Worm (Caenorhabditis elegans) whole organism, young adult: ENCODE measurements around the gene srj-37.

Experiments used
- B0261.1 ChIP-seq: sonication (generic microtip); optimal IDR thresholded peaks from 2 replicates; lab custom pipeline; 2016; ENCODE audit warnings: mild to moderate bottlenecking, missing genetic modification characterization, moderate library complexity, missing compliant biosample characterization
- C06A6.2 ChIP-seq: fragments of 200-800 bp; sonication (Bioruptor generic); conservative IDR thresholded peaks from 2 replicates; pipeline ENCODE4 v1.3.6; 2022; ENCODE audit warnings: missing genetic modification characterization, missing compliant biosample characterization
- F22D6.2 ChIP-seq: sonication (generic microtip); optimal IDR thresholded peaks from 2 replicates; lab custom pipeline; 2016; ENCODE audit warnings: mild to moderate bottlenecking, missing genetic modification characterization, missing compliant biosample characterization
- F23B12.7 ChIP-seq: sonication (generic microtip); optimal IDR thresholded peaks from 2 replicates; lab custom pipeline; 2017; ENCODE audit warnings: missing genetic modification characterization, mild to moderate bottlenecking, missing compliant biosample characterization, antibody characterized with exemption, moderate library complexity; ENCODE audit not compliant: insufficient read depth
- F33H1.4 ChIP-seq: fragments of 200-800 bp; sonication (Bioruptor generic); IDR thresholded peaks from 2 replicates; pipeline ENCODE4 v1.3.6; 2022; ENCODE audit warnings: missing genetic modification reagents, missing genetic modification characterization, missing compliant biosample characterization
- F57A8.1 ChIP-seq: fragments of 200-800 bp; sonication (Bioruptor generic); optimal IDR thresholded peaks from 2 replicates; lab custom pipeline; 2018; ENCODE audit warnings: mild to moderate bottlenecking, missing genetic modification characterization, moderate library complexity, missing compliant biosample characterization
- K11D2.4 ChIP-seq: fragments of 200-800 bp; sonication (Bioruptor generic); IDR thresholded peaks from 2 replicates; pipeline ENCODE4 v1.3.6; 2022; ENCODE audit warnings: missing genetic modification reagents, missing genetic modification characterization, missing compliant biosample characterization
- Y53F4B.3 ChIP-seq: fragments of 200-800 bp; sonication (Bioruptor generic); IDR thresholded peaks from 2 replicates; pipeline ENCODE4 v1.3.6; 2022; ENCODE audit warnings: missing genetic modification reagents, missing genetic modification characterization, missing compliant biosample characterization
- Y67H2A.10 ChIP-seq: fragments of 200-800 bp; sonication (Bioruptor generic); conservative IDR thresholded peaks from 2 replicates; pipeline ENCODE4 v1.3.6; 2022; ENCODE audit warnings: missing genetic modification reagents, missing genetic modification characterization, missing compliant biosample characterization
- Y95B8A.8 ChIP-seq: fragments of 200-800 bp; sonication (Bioruptor generic); IDR thresholded peaks from 2 replicates; pipeline ENCODE4 v1.3.6; 2022; ENCODE audit warnings: missing genetic modification reagents, missing genetic modification characterization, missing compliant biosample characterization
- attf-6 ChIP-seq: fragments of 200-800 bp; sonication (Bioruptor generic); IDR thresholded peaks from 2 replicates; pipeline ENCODE4 v1.3.6; 2022; ENCODE audit warnings: missing genetic modification reagents, missing genetic modification characterization, missing compliant biosample characterization
- bed-2 ChIP-seq: fragments of 200-800 bp; sonication (Bioruptor generic); IDR thresholded peaks from 2 replicates; pipeline ENCODE4 v1.3.6; 2022; ENCODE audit warnings: missing genetic modification reagents, missing genetic modification characterization, missing compliant biosample characterization
- ccch-3 ChIP-seq: fragments of 200-800 bp; sonication (Bioruptor generic); optimal IDR thresholded peaks from 2 replicates; lab custom pipeline; 2018; ENCODE audit warnings: mild to moderate bottlenecking, missing genetic modification characterization, missing compliant biosample characterization
- cebp-1 ChIP-seq, 2 experiments: fragments of 200-800 bp in 1 of 2; sonication (Bioruptor generic) in 1 of 2; sonication (generic microtip) in 1 of 2; IDR thresholded peaks in 1 of 2; optimal IDR thresholded peaks in 1 of 2; 2 replicates each; pipeline versions ENCODE4 v1.3.6 to Lab custom; 2017 to 2022; ENCODE audit warnings: missing compliant biosample characterization in 2 of 2, missing genetic modification characterization in 2 of 2, mild to moderate bottlenecking in 1 of 2, missing genetic modification reagents in 1 of 2, moderate library complexity in 1 of 2
- cebp-2 ChIP-seq: fragments of 200-800 bp; sonication (Bioruptor generic); IDR thresholded peaks from 2 replicates; pipeline ENCODE4 v1.3.6; 2022; ENCODE audit warnings: missing genetic modification characterization, missing compliant biosample characterization
- ceh-79 ChIP-seq: sonication (generic microtip); optimal IDR thresholded peaks from 2 replicates; lab custom pipeline; 2017; ENCODE audit warnings: mild to moderate bottlenecking, missing genetic modification characterization, missing compliant biosample characterization
- ceh-91 ChIP-seq: fragments of 200-800 bp; sonication (Bioruptor generic); IDR thresholded peaks from 2 replicates; pipeline ENCODE4 v1.3.6; 2022; ENCODE audit warnings: missing genetic modification reagents, missing genetic modification characterization, missing compliant biosample characterization
- chd-7 ChIP-seq: sonication (generic microtip); optimal IDR thresholded peaks from 2 replicates; lab custom pipeline; 2016; ENCODE audit warnings: mild to moderate bottlenecking, missing genetic modification characterization, moderate library complexity, missing compliant biosample characterization
- egl-18 ChIP-seq: fragments of 200-800 bp; sonication (Bioruptor generic); IDR thresholded peaks from 2 replicates; pipeline ENCODE4 v1.3.6; 2022; ENCODE audit warnings: missing genetic modification reagents, missing genetic modification characterization, missing compliant biosample characterization
- egrh-3 ChIP-seq: fragments of 200-800 bp; sonication (Bioruptor generic); IDR thresholded peaks from 2 replicates; pipeline ENCODE4 v1.3.6; 2022; ENCODE audit warnings: missing genetic modification reagents, missing genetic modification characterization, missing compliant biosample characterization
- hlh-12 ChIP-seq: sonication (generic microtip); optimal IDR thresholded peaks from 2 replicates; lab custom pipeline; 2016; ENCODE audit warnings: missing genetic modification characterization, missing compliant biosample characterization
- hmg-20 ChIP-seq: fragments of 200-800 bp; sonication (Bioruptor generic); IDR thresholded peaks from 2 replicates; pipeline ENCODE4 v1.3.6; 2022; ENCODE audit warnings: missing genetic modification reagents, missing genetic modification characterization, missing compliant biosample characterization
- hsf-1 ChIP-seq: fragments of 200-800 bp; sonication (Bioruptor generic); IDR thresholded peaks from 2 replicates; pipeline ENCODE4 v1.3.6; 2022; ENCODE audit warnings: missing genetic modification reagents, missing genetic modification characterization, missing compliant biosample characterization
- lin-35 ChIP-seq, 3 experiments: fragments of 150-350 bp in 2 of 3; sonication (generic microtip) in 1 of 3; optimal IDR thresholded peaks; 2 replicates each; lab custom pipeline; 2014 to 2018; ENCODE audit warnings: missing biosample characterization in 3 of 3, missing genetic modification characterization in 3 of 3, missing genetic modification reagents in 3 of 3
- lin-40 ChIP-seq: sonication (generic microtip); optimal IDR thresholded peaks from 2 replicates; lab custom pipeline; 2016; ENCODE audit warnings: missing genetic modification characterization, mild to moderate bottlenecking, missing compliant biosample characterization, missing genotype, missing genetic modification reagents
- lin-54 ChIP-seq: fragments of 200-800 bp; sonication (Bioruptor generic); optimal IDR thresholded peaks from 2 replicates; lab custom pipeline; 2018; ENCODE audit warnings: mild to moderate bottlenecking, missing genetic modification characterization, missing compliant biosample characterization
- lir-1 ChIP-seq: fragments of 200-800 bp; sonication (Bioruptor generic); conservative IDR thresholded peaks from 2 replicates; pipeline ENCODE4 v1.3.6; 2022; ENCODE audit warnings: missing genetic modification reagents, missing genetic modification characterization, missing compliant biosample characterization
- lsl-1 ChIP-seq: fragments of 200-800 bp; sonication (Bioruptor generic); optimal IDR thresholded peaks from 2 replicates; lab custom pipeline; 2018; ENCODE audit warnings: mild to moderate bottlenecking, missing genetic modification characterization, moderate library complexity, missing compliant biosample characterization
- madf-10 ChIP-seq: sonication (generic microtip); optimal IDR thresholded peaks from 2 replicates; lab custom pipeline; 2016; ENCODE audit warnings: mild to moderate bottlenecking, missing genetic modification characterization, missing compliant biosample characterization
- madf-6 ChIP-seq: fragments of 200-800 bp; sonication (Bioruptor generic); IDR thresholded peaks from 2 replicates; pipeline ENCODE4 v1.3.6; 2022; ENCODE audit warnings: missing genetic modification reagents, missing genetic modification characterization, missing compliant biosample characterization
- mcd-1 ChIP-seq: fragments of 200-800 bp; sonication (Bioruptor generic); IDR thresholded peaks from 2 replicates; pipeline ENCODE4 v1.3.6; 2022; ENCODE audit warnings: missing genetic modification reagents, missing genetic modification characterization, missing compliant biosample characterization
- mes-4 ChIP-seq: sonication (generic microtip); optimal IDR thresholded peaks from 2 replicates; lab custom pipeline; 2016; ENCODE audit warnings: missing genotype, missing genetic modification characterization, missing compliant biosample characterization
- rec-8 ChIP-seq, 2 experiments: sonication (generic microtip); optimal IDR thresholded peaks; 2 replicates each; lab custom pipeline; 2016; ENCODE audit warnings: mild to moderate bottlenecking in 2 of 2, missing genetic modification characterization in 2 of 2, missing genetic modification reagents in 2 of 2, missing genotype in 2 of 2, missing biosample characterization in 1 of 2, missing compliant biosample characterization in 1 of 2, moderate library complexity in 1 of 2
- repo-1 ChIP-seq: sonication (generic microtip); optimal IDR thresholded peaks from 2 replicates; lab custom pipeline; 2017; ENCODE audit warnings: mild to moderate bottlenecking, missing genetic modification characterization, missing compliant biosample characterization
- rpc-1 ChIP-seq, 2 experiments: fragments of 150-350 bp in 1 of 2; sonication (generic microtip) in 1 of 2; optimal IDR thresholded peaks; 2 replicates each; lab custom pipeline; 2014 to 2018; ENCODE audit warnings: missing biosample characterization in 1 of 2, missing genetic modification characterization in 1 of 2, missing genetic modification reagents in 1 of 2, missing genotype in 1 of 2
- sdz-38 ChIP-seq: sonication (generic microtip); optimal IDR thresholded peaks from 2 replicates; lab custom pipeline; 2016; ENCODE audit warnings: missing genotype, missing genetic modification characterization, missing compliant biosample characterization
- sea-2 ChIP-seq: fragments of 200-800 bp; sonication (Bioruptor generic); IDR thresholded peaks from 2 replicates; pipeline ENCODE4 v1.3.6; 2022; ENCODE audit warnings: missing genetic modification characterization, missing compliant biosample characterization
- snpc-4 ChIP-seq, 5 experiments: fragments of 150-350 bp in 1 of 5; sonication (generic microtip) in 4 of 5; optimal IDR thresholded peaks; 2 replicates each; lab custom pipeline; 2014 to 2018; ENCODE audit warnings: missing genetic modification characterization in 5 of 5, missing biosample characterization in 3 of 5, antibody characterized with exemption in 2 of 5, mild to moderate bottlenecking in 2 of 5, missing compliant biosample characterization in 2 of 5, missing genotype in 2 of 5, moderate library complexity in 2 of 5, missing genetic modification reagents in 1 of 5
- sptf-2 ChIP-seq: fragments of 200-800 bp; sonication (Bioruptor generic); optimal IDR thresholded peaks from 2 replicates; lab custom pipeline; 2018; ENCODE audit warnings: mild to moderate bottlenecking, missing genetic modification characterization, missing compliant biosample characterization
- tbx-9 ChIP-seq: sonication (generic microtip); optimal IDR thresholded peaks from 2 replicates; lab custom pipeline; 2016; ENCODE audit warnings: borderline replicate concordance, missing genetic modification characterization, inconsistent platforms, missing compliant biosample characterization
- tlf-1 ChIP-seq: fragments of 200-800 bp; sonication (Bioruptor generic); optimal IDR thresholded peaks from 2 replicates; lab custom pipeline; 2018; ENCODE audit warnings: mild to moderate bottlenecking, missing genetic modification characterization, missing compliant biosample characterization
- unc-130 ChIP-seq: sonication (generic microtip); optimal IDR thresholded peaks from 2 replicates; lab custom pipeline; 2016; ENCODE audit warnings: missing genetic modification reagents, missing genetic modification characterization, missing compliant biosample characterization
- xnd-1 ChIP-seq: sonication (generic microtip); optimal IDR thresholded peaks from 2 replicates; lab custom pipeline; 2016; ENCODE audit warnings: missing genotype, missing genetic modification reagents, missing genetic modification characterization, missing compliant biosample characterization

srj-37 gene

DNA sequence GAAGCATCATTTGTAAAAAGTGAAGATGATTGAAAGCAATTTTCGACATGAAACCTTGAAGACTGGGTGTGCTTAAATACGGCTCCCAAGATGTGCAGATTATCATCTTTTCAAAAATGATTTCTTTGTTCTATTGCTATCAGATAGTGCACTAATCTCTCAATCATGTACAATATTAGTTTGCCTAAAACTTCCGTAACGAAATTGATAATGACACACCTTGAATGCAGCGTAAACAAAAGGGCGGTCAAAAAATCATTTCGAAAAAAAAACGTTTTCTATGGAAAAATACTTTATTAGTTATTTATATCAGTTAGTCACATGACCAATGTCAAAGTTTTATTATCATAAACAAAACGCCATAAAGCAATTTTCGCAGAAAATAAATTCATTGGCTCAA lies 15.5 kb upstream of the srj-37 start, which contains the start of gene F48G7.5:
TSS of gene F48G7.5 (minus strand) at position 34 of the 400 bp plus-strand sequence.
- no peak for TF ChIP-seq rec-8 (tag; optimal IDR thresholded peaks at IDR 0.05; lab: Kevin White, UChicago)
- TF ChIP-seq mes-4 (tag; lab: Kevin White, UChicago), result no peak
- TF ChIP-seq tlf-1 (GFP tag; lab: Kevin White, UChicago), result no peak
- no peak for TF ChIP-seq madf-6 (GFP tag; lab: Robert Waterston, UW)
- no peak for TF ChIP-seq egl-18
- TF ChIP-seq B0261.1 (tag; lab: Kevin White, UChicago), result no peak
- TF ChIP-seq F57A8.1, result no peak

DNA sequence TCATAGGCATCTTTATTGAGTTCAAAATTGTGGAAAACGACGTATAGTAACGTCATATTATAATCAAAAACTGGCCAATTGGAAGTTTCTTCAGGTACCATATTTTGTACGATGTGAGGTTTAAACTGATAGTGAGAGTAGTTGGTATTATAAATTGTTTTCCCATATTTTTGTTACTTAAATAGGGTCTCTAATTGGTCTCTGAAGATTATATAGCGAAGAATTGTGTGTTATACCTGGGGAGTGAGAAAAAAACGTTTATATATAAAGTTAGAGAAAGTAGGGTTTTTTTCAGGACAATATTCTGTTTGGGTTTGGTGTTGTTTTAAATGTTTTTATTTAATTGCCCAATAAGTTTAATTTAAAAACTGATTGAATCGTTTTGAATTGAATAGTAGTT lies 13.5 kb upstream of the srj-37 start, which contains the start of gene srt-17:
TSS of gene srt-17 (minus strand) at position 101 of the 400 bp plus-strand sequence.
- TF ChIP-seq attf-6 (GFP tag; lab: Robert Waterston, UW), result no peak
- no peak for TF ChIP-seq Y67H2A.10 (GFP tag; lab: Robert Waterston, UW)
- no peak for TF ChIP-seq bed-2
- TF ChIP-seq hlh-12, result no peak
- no peak for TF ChIP-seq F22D6.2 (tag; lab: Kevin White, UChicago)
- TF ChIP-seq xnd-1 (tag; lab: Kevin White, UChicago), result no peak
- TF ChIP-seq sptf-2 (GFP tag; lab: Kevin White, UChicago), result no peak
- TF ChIP-seq rec-8 (tag; optimal IDR thresholded peaks at IDR 0.05; lab: Kevin White, UChicago), result no peak
- TF ChIP-seq egrh-3 (GFP tag; lab: Robert Waterston, UW), result no peak
- TF ChIP-seq K11D2.4, result no peak
- no peak for TF ChIP-seq rpc-1 (optimal IDR thresholded peaks at IDR 0.05; lab: Kevin White, UChicago)
- no peak for TF ChIP-seq rpc-1 (tag; optimal IDR thresholded peaks at IDR 0.05; lab: Kevin White, UChicago)
- TF ChIP-seq Y53F4B.3 (GFP tag; lab: Robert Waterston, UW), result no peak
- TF ChIP-seq lin-40 (tag; lab: Kevin White, UChicago), result no peak
- TF ChIP-seq ceh-79, result no peak
- TF ChIP-seq ceh-91 (GFP tag; lab: Robert Waterston, UW), result no peak
- TF ChIP-seq F23B12.7, result no peak

DNA sequence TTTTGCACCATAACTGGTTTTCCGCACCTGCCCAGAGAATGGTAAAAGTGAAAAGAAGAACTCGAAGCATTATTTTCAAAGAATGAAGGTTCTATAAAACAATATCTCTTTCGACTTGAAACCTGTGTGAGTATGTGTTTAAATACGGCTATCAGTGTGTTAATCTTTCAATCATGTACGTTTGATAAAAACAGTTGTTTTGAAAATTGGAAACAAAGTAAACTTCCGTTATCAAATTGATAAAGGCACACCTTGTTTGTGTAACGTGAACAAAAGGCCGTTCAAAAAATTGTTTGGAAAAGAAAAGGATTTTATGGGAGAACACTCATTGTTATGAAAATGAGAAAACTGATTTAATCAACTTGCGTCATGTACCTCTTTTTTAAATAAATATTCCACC lies 12.1 kb upstream of the srj-37 start, which contains the start of gene F48G7.7:
TSS of gene F48G7.7 (minus strand) at position 101 of the 400 bp plus-strand sequence.
- TF ChIP-seq sdz-38 (tag; lab: Kevin White, UChicago) (no peak), cebp-2 (no peak), lin-35 (GFP tag; optimal IDR thresholded peaks at IDR 0.05; lab: Kevin White, UChicago) (no peak), chd-7 (tag; lab: Kevin White, UChicago) (no peak), lsl-1 (GFP tag; lab: Kevin White, UChicago) (no peak), cebp-1 (GFP tag; IDR thresholded peaks at IDR 0.05; lab: Robert Waterston, UW) (no peak), cebp-1 (tag; optimal IDR thresholded peaks at IDR 0.05; lab: Kevin White, UChicago) (no peak), lir-1 (no peak), F33H1.4 (GFP tag; lab: Robert Waterston, UW) (no peak)
- TF ChIP-seq, all 124 proteins: peak for 0

ce11 chrV:627585-627984 lies 10.8 kb upstream of the srj-37 start, which contains the start of gene F48G7.8:
Gene F48G7.8, minus strand, starts transcription at chrV:627685.
- TF ChIP-seq sea-2 (GFP tag; lab: Robert Waterston, UW), result no peak
- TF ChIP-seq madf-10 (tag; lab: Kevin White, UChicago), result no peak
- TF ChIP-seq F23B12.7, result no peak
- no peak for TF ChIP-seq repo-1 (tag; lab: Kevin White, UChicago)
- TF ChIP-seq C06A6.2 (GFP tag; lab: Robert Waterston, UW), result no peak
- no peak for TF ChIP-seq ccch-3 (GFP tag; lab: Kevin White, UChicago)
- no peak for TF ChIP-seq lin-54 (GFP tag; lab: Kevin White, UChicago)
- no peak for TF ChIP-seq attf-6 (GFP tag; lab: Robert Waterston, UW)
- no peak for TF ChIP-seq hmg-20 (GFP tag; lab: Robert Waterston, UW)
- TF ChIP-seq snpc-4 (GFP tag; optimal IDR thresholded peaks at IDR 0.05; lab: Kevin White, UChicago), result no peak
- no peak for TF ChIP-seq snpc-4 (tag; optimal IDR thresholded peaks at IDR 0.05; lab: Kevin White, UChicago)
- no peak for TF ChIP-seq rec-8 (tag; optimal IDR thresholded peaks at IDR 0.05; lab: Kevin White, UChicago)
- no peak for TF ChIP-seq xnd-1 (tag; lab: Kevin White, UChicago)
- no peak for TF ChIP-seq unc-130 (GFP tag; lab: Kevin White, UChicago)
- no peak for TF ChIP-seq tbx-9 (tag; lab: Kevin White, UChicago)
- TF ChIP-seq mcd-1 (GFP tag; lab: Robert Waterston, UW), result no peak
- TF ChIP-seq hsf-1, result no peak
- no peak for TF ChIP-seq Y95B8A.8 (GFP tag; lab: Robert Waterston, UW)
